Fruit fly (Drosophila melanogaster) Kc167 (cell line): ENCODE results near the gene CG13631.

Experiments used
- Myc ChIP-seq: fragments of >200 bp; optimal IDR thresholded peaks from 2 replicates; lab custom pipeline; 2017; ENCODE audit warnings: missing external identifiers
- Sin3A ChIP-seq: fragments of >200 bp; optimal IDR thresholded peaks from 2 replicates; lab custom pipeline; 2018; ENCODE audit warnings: missing external identifiers
- h ChIP-seq: fragments of >200 bp; optimal IDR thresholded peaks from 3 replicates; lab custom pipeline; 2018; ENCODE audit warnings: missing external identifiers
- insv ChIP-seq: fragments of >200 bp; optimal IDR thresholded peaks from 3 replicates; lab custom pipeline; 2018; ENCODE audit warnings: missing external identifiers
- psq ChIP-seq: fragments of >200 bp; optimal IDR thresholded peaks from 2 replicates; lab custom pipeline; 2017; ENCODE audit warnings: missing external identifiers
- ttk ChIP-seq: sonication (Bioruptor generic); optimal IDR thresholded peaks from 2 replicates; lab custom pipeline; 2017; ENCODE audit warnings: missing external identifiers

DNA sequence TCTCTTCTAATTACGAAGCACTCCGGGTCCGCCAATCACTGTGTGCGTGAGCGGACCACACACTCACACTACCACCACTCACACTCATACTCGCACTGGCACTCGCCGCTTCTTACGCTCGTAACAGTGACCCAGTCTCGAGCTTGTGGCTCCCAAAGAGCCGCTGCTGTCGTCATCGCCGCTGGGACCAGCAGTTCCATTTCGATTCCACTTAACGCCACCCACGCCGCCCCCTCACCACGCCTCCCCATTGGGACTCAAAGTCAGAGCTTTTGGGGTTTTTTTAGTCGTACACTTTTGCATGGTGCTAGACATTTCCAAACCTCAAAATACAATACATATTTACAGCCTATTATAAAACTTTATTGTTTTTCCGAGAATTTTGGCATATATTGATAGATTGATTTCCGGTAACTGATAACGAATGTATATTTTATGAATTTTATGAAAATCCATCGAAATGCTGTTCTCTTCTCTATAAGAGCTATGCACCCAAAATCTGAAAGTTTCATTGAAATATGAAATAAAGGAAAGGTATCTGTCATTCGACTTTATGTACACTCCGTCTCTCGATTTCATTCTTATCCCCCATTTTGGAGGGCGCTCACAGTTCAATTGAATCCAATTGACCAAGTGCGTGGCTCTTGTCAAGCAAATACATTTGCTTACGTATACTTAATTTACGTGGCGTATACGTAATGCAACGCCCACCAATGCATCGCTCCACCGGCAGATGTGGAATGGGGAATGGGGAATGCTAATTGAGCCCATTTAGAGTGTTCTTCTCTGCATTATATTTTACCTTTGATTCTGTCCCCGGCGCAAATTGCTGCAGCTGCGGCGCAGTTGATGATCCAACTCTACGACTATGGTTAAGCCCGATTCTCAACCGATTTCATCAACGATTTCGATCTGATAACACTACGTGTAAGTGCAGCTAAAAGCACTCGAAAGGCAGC, 2.4 kb downstream of the CG13631 start, which contains the start of gene CG42331:
- TF ChIP-seq h (no peak), ttk (lab: Kevin White, UChicago) (no peak), psq (no peak), Myc (lab: Kevin White, UChicago) (no peak), Sin3A (lab: Kevin White, UChicago) (no peak), insv (no peak)
